Worm (Caenorhabditis elegans): ENCODE data around the gene lips-2.
A peak's percentile ranks its signal among the peaks of the same experiment; 100 is the strongest.

The lips-2 gene

ce11 chrX:12256594-12257048 lies 29.0 kb upstream of the lips-2 start, which contains the start of gene E01G6.2:
E01G6.2 (plus strand) TSS chrX:12256644.
- TF ChIP-seq aly-2 (tag; optimal IDR thresholded peaks at IDR 0.05) (no peak), lin-39 (tag; optimal IDR thresholded peaks at IDR 0.05) (peak; percentile 57)

ce11 chrX:12260381-12260931 lies 25.1 kb upstream of the lips-2 start, which contains the start of gene E01G6.1:
E01G6.1 (plus strand) TSS chrX:12260881.
- TF ChIP-seq elt-2 (tag; optimal IDR thresholded peaks at IDR 0.05) = no peak
- no peak for TF ChIP-seq nhr-76 (tag; optimal IDR thresholded peaks at IDR 0.05)
- TF ChIP-seq nhr-43 (tag; optimal IDR thresholded peaks at IDR 0.05; ENCODE audit: poor library complexity, severe bottlenecking) = no peak
- TF ChIP-seq pqm-1 (tag; optimal IDR thresholded peaks at IDR 0.05) = no peak
- no peak for TF ChIP-seq tbx-2 (tag; optimal IDR thresholded peaks at IDR 0.05)
- no peak for TF ChIP-seq ceh-16 (tag; optimal IDR thresholded peaks at IDR 0.05)
- TF ChIP-seq nhr-28 (tag; optimal IDR thresholded peaks at IDR 0.05) = no peak
- TF ChIP-seq elt-3 (tag; optimal IDR thresholded peaks at IDR 0.05) = no peak
- TF ChIP-seq hmg-11 (tag; optimal IDR thresholded peaks at IDR 0.05) = no peak
- TF ChIP-seq fkh-10 (GFP tag; optimal IDR thresholded peaks at IDR 0.05) = no peak
- no peak for TF ChIP-seq egl-27 (tag; optimal IDR thresholded peaks at IDR 0.05)
- no peak for TF ChIP-seq nhr-23 (tag; optimal IDR thresholded peaks at IDR 0.05)
- no peak for TF ChIP-seq aly-2 (tag; optimal IDR thresholded peaks at IDR 0.05)
- TF ChIP-seq nhr-25 (tag; optimal IDR thresholded peaks at IDR 0.05) = no peak
- TF ChIP-seq mml-1 (tag; optimal IDR thresholded peaks at IDR 0.05) = no peak
- TF ChIP-seq nhr-11 (tag; optimal IDR thresholded peaks at IDR 0.05) = no peak
- TF ChIP-seq ZK546.5 (tag; optimal IDR thresholded peaks at IDR 0.05) = no peak
- TF ChIP-seq zag-1 (tag; optimal IDR thresholded peaks at IDR 0.05) = no peak
- no peak for TF ChIP-seq R02D3.7 (tag; optimal IDR thresholded peaks at IDR 0.05)

- TF ChIP-seq elt-3 (tag; optimal IDR thresholded peaks at IDR 0.05) (no peak), fkh-2 (tag; optimal IDR thresholded peaks at IDR 0.05) (no peak), nfya-1 (tag; optimal IDR thresholded peaks at IDR 0.05; ENCODE audit: insufficient read depth) (no peak), elt-1 (tag; optimal IDR thresholded peaks at IDR 0.05) (no peak), pha-4 (tag; optimal IDR thresholded peaks at IDR 0.05) (no peak), fos-1 (tag; optimal IDR thresholded peaks at IDR 0.05) (no peak), lsy-12 (tag; optimal IDR thresholded peaks at IDR 0.05) (no peak), ztf-11 (tag; optimal IDR thresholded peaks at IDR 0.05) (no peak), ZK546.5 (tag; optimal IDR thresholded peaks at IDR 0.05) (no peak), unc-39 (tag; optimal IDR thresholded peaks at IDR 0.05) (no peak), ceh-82 (tag; optimal IDR thresholded peaks at IDR 0.05) (no peak)
Observed at ce11 chrX:12270841-12271240, 14.8 kb upstream of the lips-2 start, which contains the start of gene otpl-8. otpl-8 (minus strand) TSS chrX:12270941.

- TF ChIP-seq unc-62 (GFP tag; optimal IDR thresholded peaks at IDR 0.05) (no peak), nhr-11 (tag; optimal IDR thresholded peaks at IDR 0.05) (no peak), ztf-11 (tag; optimal IDR thresholded peaks at IDR 0.05) (no peak), R02D3.7 (tag; optimal IDR thresholded peaks at IDR 0.05) (no peak), egl-27 (tag; optimal IDR thresholded peaks at IDR 0.05) (no peak), nhr-28 (tag; optimal IDR thresholded peaks at IDR 0.05) (no peak), ceh-16 (tag; optimal IDR thresholded peaks at IDR 0.05) (no peak), nhr-77 (tag; optimal IDR thresholded peaks at IDR 0.05) (no peak), nhr-43 (tag; optimal IDR thresholded peaks at IDR 0.05; ENCODE audit: poor library complexity, severe bottlenecking) (no peak)
Observed at ce11 chrX:12273870-12274269, 11.7 kb upstream of the lips-2 start, which contains the start of gene H19J13.2. H19J13.2 (minus strand) TSS chrX:12273970.

- TF ChIP-seq nhr-76 (tag; optimal IDR thresholded peaks at IDR 0.05) = no peak
Observed at ce11 chrX:12275577-12275976, 10.0 kb upstream of the lips-2 start, which contains the start of gene C04B4.6. C04B4.6 (minus strand) TSS chrX:12275677.

- TF ChIP-seq zag-1 (tag; optimal IDR thresholded peaks at IDR 0.05) = no peak
- no peak for TF ChIP-seq ZK546.5 (tag; optimal IDR thresholded peaks at IDR 0.05)
- TF ChIP-seq mdl-1 (tag; optimal IDR thresholded peaks at IDR 0.05) = no peak
- no peak for TF ChIP-seq elt-1 (tag; optimal IDR thresholded peaks at IDR 0.05)
- no peak for TF ChIP-seq nhr-43 (tag; optimal IDR thresholded peaks at IDR 0.05; ENCODE audit: poor library complexity, severe bottlenecking)
- TF ChIP-seq hmg-11 (tag; optimal IDR thresholded peaks at IDR 0.05) = no peak
- TF ChIP-seq fos-1 (tag; optimal IDR thresholded peaks at IDR 0.05) = no peak
- no peak for TF ChIP-seq nfya-1 (tag; optimal IDR thresholded peaks at IDR 0.05; ENCODE audit: insufficient read depth)
- TF ChIP-seq ama-1 (optimal IDR thresholded peaks at IDR 0.05) = no peak
- TF ChIP-seq ceh-28 (tag; optimal IDR thresholded peaks at IDR 0.05) = no peak
- TF ChIP-seq unc-62 (GFP tag; optimal IDR thresholded peaks at IDR 0.05) = no peak
- no peak for TF ChIP-seq skn-1 (tag; optimal IDR thresholded peaks at IDR 0.05)
- TF ChIP-seq egl-27 (tag; optimal IDR thresholded peaks at IDR 0.05) = no peak
- TF ChIP-seq nhr-28 (tag; optimal IDR thresholded peaks at IDR 0.05) = no peak
- no peak for TF ChIP-seq ztf-4 (tag; optimal IDR thresholded peaks at IDR 0.05)
- no peak for TF ChIP-seq sea-2 (GFP tag; optimal IDR thresholded peaks at IDR 0.05)
- TF ChIP-seq ceh-82 (tag; optimal IDR thresholded peaks at IDR 0.05) = no peak
- no peak for TF ChIP-seq fkh-2 (tag; optimal IDR thresholded peaks at IDR 0.05)
- TF ChIP-seq ztf-11 (tag; optimal IDR thresholded peaks at IDR 0.05) = no peak
- no peak for TF ChIP-seq eor-1 (tag; optimal IDR thresholded peaks at IDR 0.05)
Observed at ce11 chrX:12280477-12280876, 5.1 kb upstream of the lips-2 start, which contains the start of gene C04B4.1. C04B4.1 (plus strand) TSS chrX:12280777.

All from whole organism, L3 larva.